Worm (Caenorhabditis elegans) whole organism, L2 larva: Measurements from ENCODE around the gene trpp-11.

ENCODE experiments used
- C34F6.9 ChIP-seq: fragments of 150-350 bp; optimal IDR thresholded peaks from 2 replicates; lab custom pipeline; 2014; ENCODE audit warnings: missing biosample characterization, missing genetic modification characterization
- F13H6.1 ChIP-seq: sonication (generic microtip); optimal IDR thresholded peaks from 2 replicates; lab custom pipeline; 2016; ENCODE audit warnings: missing genetic modification characterization, missing compliant biosample characterization
- Y55F3AM.14 ChIP-seq: fragments of 200-800 bp; sonication (Bioruptor generic); optimal IDR thresholded peaks from 2 replicates; lab custom pipeline; 2018; ENCODE audit warnings: mild to moderate bottlenecking, missing genetic modification characterization, missing compliant biosample characterization
- alr-1 ChIP-seq: fragments of 150-350 bp; optimal IDR thresholded peaks from 2 replicates; lab custom pipeline; 2014; ENCODE audit warnings: missing biosample characterization, missing genetic modification characterization
- blmp-1 ChIP-seq: sonication (generic microtip); optimal IDR thresholded peaks from 2 replicates; lab custom pipeline; 2017; ENCODE audit warnings: missing genetic modification characterization, mild to moderate bottlenecking, missing compliant biosample characterization, antibody characterized with exemption, moderate library complexity; ENCODE audit not compliant: insufficient read depth
- crh-2 ChIP-seq: sonication (generic microtip); optimal IDR thresholded peaks from 2 replicates; lab custom pipeline; 2017; ENCODE audit warnings: missing biosample characterization, missing genetic modification characterization
- fos-1 ChIP-seq: fragments of 150-350 bp; optimal IDR thresholded peaks from 2 replicates; lab custom pipeline; 2014; ENCODE audit warnings: missing biosample characterization, missing genetic modification characterization
- gmeb-1 ChIP-seq: fragments of 150-350 bp; optimal IDR thresholded peaks from 2 replicates; lab custom pipeline; 2014; ENCODE audit warnings: missing biosample characterization, missing genetic modification characterization
- lin-11 ChIP-seq: fragments of 150-350 bp; sonication (generic microtip); optimal IDR thresholded peaks from 2 replicates; lab custom pipeline; 2014; ENCODE audit warnings: missing biosample characterization, missing genetic modification characterization, inconsistent platforms, mixed read lengths
- lin-13 ChIP-seq: fragments of 150-350 bp; optimal IDR thresholded peaks from 2 replicates; lab custom pipeline; 2014; ENCODE audit warnings: missing biosample characterization, missing genetic modification reagents, missing genetic modification characterization
- lsy-2 ChIP-seq, 2 experiments: fragments of 150-350 bp in 1 of 2; sonication (generic microtip) in 1 of 2; optimal IDR thresholded peaks; 2 replicates each; lab custom pipeline; 2014 to 2017; ENCODE audit warnings: missing biosample characterization in 2 of 2, missing genetic modification characterization in 2 of 2
- mbf-1 ChIP-seq: sonication (generic microtip); optimal IDR thresholded peaks from 2 replicates; lab custom pipeline; 2017; ENCODE audit warnings: missing biosample characterization, missing genetic modification characterization
- mdl-1 ChIP-seq, 2 experiments: fragments of 150-350 bp in 1 of 2; sonication (generic microtip) in 1 of 2; optimal IDR thresholded peaks; 2 replicates each; lab custom pipeline; 2017; ENCODE audit warnings: missing biosample characterization in 2 of 2, missing genetic modification characterization in 2 of 2
- nhr-10 ChIP-seq: sonication (generic microtip); optimal IDR thresholded peaks from 2 replicates; lab custom pipeline; 2017; ENCODE audit warnings: missing biosample characterization, missing genetic modification characterization
- nhr-11 ChIP-seq: fragments of 150-350 bp; optimal IDR thresholded peaks from 2 replicates; lab custom pipeline; 2014; ENCODE audit warnings: missing biosample characterization, missing genetic modification characterization
- nhr-129 ChIP-seq: fragments of 150-350 bp; optimal IDR thresholded peaks from 2 replicates; lab custom pipeline; 2014; ENCODE audit warnings: missing biosample characterization, missing genetic modification characterization
- nhr-21 ChIP-seq: fragments of 150-350 bp; optimal IDR thresholded peaks from 2 replicates; lab custom pipeline; 2014; ENCODE audit warnings: missing biosample characterization, missing genetic modification characterization
- nhr-23 ChIP-seq: fragments of 150-350 bp; optimal IDR thresholded peaks from 2 replicates; lab custom pipeline; 2014; ENCODE audit warnings: missing biosample characterization, missing genetic modification reagents, missing genetic modification characterization
- nhr-237 ChIP-seq: fragments of 150-350 bp; optimal IDR thresholded peaks from 2 replicates; lab custom pipeline; 2014; ENCODE audit warnings: missing biosample characterization, missing genetic modification characterization
- nhr-25 ChIP-seq: fragments of 150-350 bp; sonication (generic microtip); optimal IDR thresholded peaks from 3 replicates; lab custom pipeline; 2014; ENCODE audit warnings: missing biosample characterization, missing genetic modification characterization
- nhr-6 ChIP-seq: fragments of 150-350 bp; optimal IDR thresholded peaks from 2 replicates; lab custom pipeline; 2014; ENCODE audit warnings: missing biosample characterization, missing genetic modification characterization
- nhr-77 ChIP-seq: fragments of 150-350 bp; optimal IDR thresholded peaks from 2 replicates; lab custom pipeline; 2014; ENCODE audit warnings: missing biosample characterization, missing genetic modification characterization
- peb-1 ChIP-seq: fragments of 150-350 bp; optimal IDR thresholded peaks from 2 replicates; lab custom pipeline; 2014; ENCODE audit warnings: missing biosample characterization, missing genetic modification characterization
- sma-3 ChIP-seq: sonication (generic microtip); optimal IDR thresholded peaks from 2 replicates; lab custom pipeline; 2016; ENCODE audit warnings: missing genetic modification reagents, missing genetic modification characterization, missing compliant biosample characterization
- sma-9 ChIP-seq, 2 experiments: fragments of 150-350 bp in 1 of 2; sonication (generic microtip) in 1 of 2; optimal IDR thresholded peaks; 2 replicates each; lab custom pipeline; 2014 to 2016; ENCODE audit warnings: missing genetic modification characterization in 2 of 2, mild to moderate bottlenecking in 1 of 2, missing biosample characterization in 1 of 2, missing compliant biosample characterization in 1 of 2, missing genetic modification reagents in 1 of 2, moderate library complexity in 1 of 2
- unc-39 ChIP-seq: fragments of 150-350 bp; optimal IDR thresholded peaks from 2 replicates; lab custom pipeline; 2014; ENCODE audit warnings: missing biosample characterization, missing genetic modification characterization
- unc-55 ChIP-seq: fragments of 150-350 bp; sonication (generic microtip); optimal IDR thresholded peaks from 3 replicates; lab custom pipeline; 2014; ENCODE audit warnings: missing biosample characterization, missing genetic modification reagents, missing genetic modification characterization
- unc-62 ChIP-seq: fragments of 150-350 bp; optimal IDR thresholded peaks from 2 replicates; lab custom pipeline; 2014; ENCODE audit warnings: missing biosample characterization, missing genetic modification reagents, missing genetic modification characterization
- ztf-1 ChIP-seq: fragments of 200-800 bp; sonication (Bioruptor generic); conservative IDR thresholded peaks from 2 replicates; pipeline ENCODE4 v1.3.6; 2022; ENCODE audit warnings: missing genetic modification characterization, missing compliant biosample characterization
- ztf-11 ChIP-seq: sonication (generic microtip); optimal IDR thresholded peaks from 2 replicates; lab custom pipeline; 2017; ENCODE audit warnings: missing biosample characterization, missing genetic modification characterization
- ztf-4 ChIP-seq: fragments of 150-350 bp; optimal IDR thresholded peaks from 2 replicates; lab custom pipeline; 2014; ENCODE audit warnings: missing biosample characterization, missing genetic modification characterization

The trpp-11 gene

ce11 chrIII:844577-844976 is 49.6 kb downstream of the trpp-11 start:
- TF ChIP-seq C34F6.9 (tag; lab: Kevin White, UChicago) = peak; percentile 2
- TF ChIP-seq unc-55 (GFP tag; lab: Kevin White, UChicago) = peak; percentile 5
- TF ChIP-seq nhr-237 (tag; lab: Kevin White, UChicago) = no peak
- peak; percentile 48 for TF ChIP-seq nhr-129 (tag; lab: Kevin White, UChicago)

- peak; percentile 47 for TF ChIP-seq fos-1 (tag; lab: Kevin White, UChicago)
- peak; percentile 2 for TF ChIP-seq F13H6.1 (tag; lab: Kevin White, UChicago)
- TF ChIP-seq ztf-4 (tag; lab: Kevin White, UChicago) = no peak
- peak; percentile 92 for TF ChIP-seq nhr-21
- no peak for TF ChIP-seq unc-39 (tag; lab: Kevin White, UChicago)
- TF ChIP-seq mbf-1 (tag; lab: Kevin White, UChicago) = no peak
- peak; percentile 69 for TF ChIP-seq nhr-25 (tag; lab: Kevin White, UChicago)
- TF ChIP-seq nhr-129 (tag; lab: Kevin White, UChicago) = peak; percentile 66
- TF ChIP-seq mdl-1 (tag; optimal IDR thresholded peaks at IDR 0.05; lab: Kevin White, UChicago) = peak in 1 of 2 experiments; percentile 51
- TF ChIP-seq gmeb-1 (tag; lab: Kevin White, UChicago) = peak; percentile 93
- TF ChIP-seq crh-2 (tag; lab: Kevin White, UChicago) = peak; percentile 73
- no peak for TF ChIP-seq nhr-10
- TF ChIP-seq C34F6.9 (tag; lab: Kevin White, UChicago) = peak; percentile 50
- TF ChIP-seq unc-55 (GFP tag; lab: Kevin White, UChicago) = peak; percentile 87
- peak; percentile 36 for TF ChIP-seq sma-3 (GFP tag; lab: Kevin White, UChicago)
- TF ChIP-seq nhr-77 (tag; lab: Kevin White, UChicago) = no peak
- no peak for TF ChIP-seq nhr-11 (tag; lab: Kevin White, UChicago)
- TF ChIP-seq ztf-1 = no peak
- no peak for TF ChIP-seq Y55F3AM.14 (GFP tag; lab: Kevin White, UChicago)
- peak; percentile 42 for TF ChIP-seq blmp-1 (tag; lab: Kevin White, UChicago)
- peak; percentile 83 for TF ChIP-seq sma-9 (GFP tag; optimal IDR thresholded peaks at IDR 0.05; lab: Kevin White, UChicago)
- no peak for TF ChIP-seq sma-9 (tag; optimal IDR thresholded peaks at IDR 0.05; lab: Kevin White, UChicago)
- peak; percentile 13 to 66 for TF ChIP-seq lsy-2 (tag; optimal IDR thresholded peaks at IDR 0.05; lab: Kevin White, UChicago)
- TF ChIP-seq lin-11 (tag; lab: Kevin White, UChicago) = no peak
Observed at ce11 chrIII:845485-845884, 50.5 kb downstream of the trpp-11 start, which contains the start of gene K02F3.2. K02F3.2 (plus strand) TSS chrIII:845841.

ce11 chrIII:852296-852695 is 57.4 kb downstream of the trpp-11 start, which contains the start of gene moma-1:
moma-1 (minus strand) TSS chrIII:852396.
- TF ChIP-seq lin-13 (no peak), sma-3 (GFP tag; lab: Kevin White, UChicago) (no peak), Y55F3AM.14 (GFP tag; lab: Kevin White, UChicago) (no peak), unc-55 (GFP tag; lab: Kevin White, UChicago) (no peak), nhr-77 (tag; lab: Kevin White, UChicago) (no peak), C34F6.9 (tag; lab: Kevin White, UChicago) (no peak), nhr-21 (no peak), ztf-11 (no peak), unc-62 (GFP tag; lab: Kevin White, UChicago) (no peak), mdl-1 (tag; optimal IDR thresholded peaks at IDR 0.05; lab: Kevin White, UChicago) (no peak), ztf-4 (tag; lab: Kevin White, UChicago) (no peak), blmp-1 (tag; lab: Kevin White, UChicago) (no peak), nhr-25 (tag; lab: Kevin White, UChicago) (no peak)

ce11 chrIII:853414-853813 is 58.5 kb downstream of the trpp-11 start:
- no peak for TF ChIP-seq nhr-23 (tag; lab: Kevin White, UChicago)
- no peak for TF ChIP-seq Y55F3AM.14 (GFP tag; lab: Kevin White, UChicago)
- no peak for TF ChIP-seq unc-55 (GFP tag; lab: Kevin White, UChicago)
- no peak for TF ChIP-seq alr-1 (tag; lab: Kevin White, UChicago)
- TF ChIP-seq lsy-2 (tag; optimal IDR thresholded peaks at IDR 0.05; lab: Kevin White, UChicago) = no peak
- no peak for TF ChIP-seq nhr-6
- TF ChIP-seq peb-1 = no peak
- TF ChIP-seq lin-11 (tag; lab: Kevin White, UChicago) = no peak
- TF ChIP-seq mbf-1 (tag; lab: Kevin White, UChicago) = no peak
- TF ChIP-seq, all 48 proteins: peak for 0
